Fruit fly (Drosophila melanogaster) whole organism, embryonic: ENCODE measurements around the gene His3.3A.
A peak's percentile ranks its signal among the peaks of the same experiment; 100 is the strongest.

ENCODE experiments used
- CG10543 ChIP-seq: fragments of 200-800 bp; sonication (Bioruptor generic); optimal IDR thresholded peaks from 3 replicates; lab custom pipeline; 2017; ENCODE audit warnings: missing biosample characterization, mild to moderate bottlenecking, missing genetic modification characterization, moderate library complexity
- CG11456 ChIP-seq: fragments of 200-800 bp; sonication (Bioruptor generic); IDR thresholded peaks from 3 replicates; pipeline ENCODE4 v1.3.6; 2022; ENCODE audit warnings: missing biosample characterization, missing genetic modification characterization
- CG1233 ChIP-seq: fragments of 200-800 bp; sonication (Bioruptor generic); optimal IDR thresholded peaks from 4 replicates; lab custom pipeline; 2018; ENCODE audit warnings: missing biosample characterization, mild to moderate bottlenecking, missing genetic modification characterization
- Taf1 ChIP-seq: fragments of 200-800 bp; sonication (Bioruptor generic); IDR thresholded peaks from 2 replicates; pipeline ENCODE4 v1.3.6; 2022; ENCODE audit warnings: missing biosample characterization, missing genetic modification characterization
- dpn ChIP-seq, 2 experiments: fragments of 200-800 bp; sonication (Bioruptor generic); optimal IDR thresholded peaks; 3 replicates each; lab custom pipeline; 2016; ENCODE audit warnings: missing biosample characterization in 2 of 2, missing genetic modification characterization in 2 of 2
- insv ChIP-seq, 2 experiments: fragments of 200-800 bp; sonication (Bioruptor generic); optimal IDR thresholded peaks; 3 replicates each; lab custom pipeline; 2016 to 2018; ENCODE audit warnings: missing biosample characterization in 2 of 2, missing genetic modification characterization in 2 of 2
- slp2 ChIP-seq: fragments of 200-800 bp; sonication (Bioruptor generic); optimal IDR thresholded peaks from 2 replicates; lab custom pipeline; 2016; ENCODE audit warnings: missing biosample characterization, missing genetic modification characterization

DNA sequence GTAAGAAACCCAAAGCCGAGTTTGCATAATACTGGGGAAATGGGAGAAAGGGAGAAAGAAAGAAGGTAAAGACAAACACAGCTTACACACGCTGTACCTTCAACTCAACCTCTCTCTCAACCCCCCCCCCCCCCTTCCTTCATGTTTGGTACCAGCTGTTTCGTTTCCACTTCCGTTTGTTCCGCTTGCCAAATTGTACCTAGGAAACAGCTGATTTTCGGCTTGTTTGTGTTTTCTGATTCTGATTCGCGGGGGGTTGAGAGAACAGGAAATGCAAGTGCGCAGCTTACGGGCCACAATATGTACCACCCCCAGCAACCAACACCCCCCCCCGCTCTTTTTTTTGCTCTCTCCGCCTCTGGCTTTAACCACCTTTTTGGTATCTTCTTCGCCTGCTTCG lies 9.1 kb downstream of the His3.3A start:
- TF ChIP-seq dpn (GFP tag; optimal IDR thresholded peaks at IDR 0.05; lab: Kevin White, UChicago) (no peak), Taf1 (GFP tag; lab: Robert Waterston, UW) (no peak), CG10543 (GFP tag; lab: Kevin White, UChicago) (peak; percentile 51), slp2 (GFP tag; lab: Kevin White, UChicago) (no peak), insv (GFP tag; optimal IDR thresholded peaks at IDR 0.05; lab: Kevin White, UChicago) (no peak), CG11456 (GFP tag; lab: Robert Waterston, UW) (no peak), CG1233 (no peak)
